Worm (Caenorhabditis elegans): ENCODE data around the gene B0280.11.

- no peak for TF ChIP-seq tab-1 (GFP tag; IDR thresholded peaks at IDR 0.05)
- no peak for TF ChIP-seq ztf-23 (GFP tag; IDR thresholded peaks at IDR 0.05)
These were observed 10.1 kb upstream of the B0280.11 start for ce11 chrIII:7148191-7148590.
